Worm (Caenorhabditis elegans) whole organism, midembryonic: Measurements from ENCODE around the gene C26B9.6.

ENCODE experiments used
- flt-1 ChIP-seq: fragments of 200-800 bp; sonication (Bioruptor generic); IDR thresholded peaks from 2 replicates; pipeline ENCODE4 v1.3.6; 2022; ENCODE audit warnings: missing genetic modification characterization, missing compliant biosample characterization
- med-1 ChIP-seq: sonication (generic microtip); optimal IDR thresholded peaks from 2 replicates; lab custom pipeline; 2017; ENCODE audit warnings: missing genetic modification characterization, mild to moderate bottlenecking, missing compliant biosample characterization, antibody characterized with exemption, missing genetic modification reagents; ENCODE audit not compliant: insufficient read depth
- ref-1 ChIP-seq: fragments of 200-800 bp; sonication (Bioruptor generic); conservative IDR thresholded peaks from 2 replicates; pipeline ENCODE4 v1.3.6; 2022; ENCODE audit warnings: missing genetic modification reagents, missing genetic modification characterization, missing compliant biosample characterization
- tab-1 ChIP-seq: fragments of 200-800 bp; sonication (Bioruptor generic); IDR thresholded peaks from 2 replicates; pipeline ENCODE4 v1.3.6; 2022; ENCODE audit warnings: missing genetic modification characterization, missing compliant biosample characterization
- ztf-23 ChIP-seq: fragments of 200-800 bp; sonication (Bioruptor generic); IDR thresholded peaks from 2 replicates; pipeline ENCODE4 v1.3.6; 2022; ENCODE audit warnings: missing genetic modification reagents, missing genetic modification characterization, missing compliant biosample characterization
- ztf-29 ChIP-seq: fragments of 200-800 bp; sonication (Bioruptor generic); IDR thresholded peaks from 2 replicates; pipeline ENCODE4 v1.3.6; 2022; ENCODE audit warnings: missing genetic modification reagents, missing genetic modification characterization, missing compliant biosample characterization

ce11 chrX:5289106-5289505 is 46.2 kb downstream of the C26B9.6 start:
- TF ChIP-seq flt-1 (GFP tag; lab: Robert Waterston, UW) (no peak), ztf-29 (GFP tag; lab: Robert Waterston, UW) (no peak), ref-1 (no peak), tab-1 (GFP tag; lab: Robert Waterston, UW) (no peak), ztf-23 (GFP tag; lab: Robert Waterston, UW) (no peak), med-1 (GFP tag; lab: Kevin White, UChicago) (no peak)
